Worm (Caenorhabditis elegans): ENCODE measurements around the gene F29A7.8.

The F29A7.8 gene

DNA sequence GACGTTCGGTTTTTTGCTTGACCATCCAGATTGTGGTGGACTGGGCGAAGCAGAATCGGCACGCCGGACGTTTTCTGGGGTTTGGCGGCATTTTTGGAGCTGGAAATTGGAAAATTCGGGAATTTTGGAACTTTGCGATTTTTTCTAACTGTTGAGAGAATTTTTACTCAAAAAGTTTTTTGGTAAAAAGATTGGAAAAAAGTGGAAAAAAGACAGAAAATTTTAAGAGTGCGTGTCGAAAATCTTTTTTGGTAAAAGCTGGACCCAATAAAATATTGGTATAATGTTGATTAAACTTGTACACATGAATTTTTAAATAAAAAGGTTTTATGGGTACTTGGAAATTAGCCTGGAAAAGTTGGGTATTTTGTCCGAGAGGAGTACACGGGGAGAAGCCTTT lies 15.6 kb downstream of the F29A7.8 start, which contains the start of gene T05A8.7:
Gene T05A8.7, minus strand, starts transcription at position 101 of the 400 bp plus-strand sequence.
- no peak for TF ChIP-seq ceh-82 (tag; optimal IDR thresholded peaks at IDR 0.05)
- no peak for TF ChIP-seq sma-3 (GFP tag; optimal IDR thresholded peaks at IDR 0.05)
- TF ChIP-seq C34F6.9 (tag; optimal IDR thresholded peaks at IDR 0.05): no peak
- no peak for TF ChIP-seq mab-5 (tag; optimal IDR thresholded peaks at IDR 0.05)
- TF ChIP-seq nhr-23 (tag; optimal IDR thresholded peaks at IDR 0.05): no peak
- TF ChIP-seq elt-3 (tag; optimal IDR thresholded peaks at IDR 0.05): no peak

DNA sequence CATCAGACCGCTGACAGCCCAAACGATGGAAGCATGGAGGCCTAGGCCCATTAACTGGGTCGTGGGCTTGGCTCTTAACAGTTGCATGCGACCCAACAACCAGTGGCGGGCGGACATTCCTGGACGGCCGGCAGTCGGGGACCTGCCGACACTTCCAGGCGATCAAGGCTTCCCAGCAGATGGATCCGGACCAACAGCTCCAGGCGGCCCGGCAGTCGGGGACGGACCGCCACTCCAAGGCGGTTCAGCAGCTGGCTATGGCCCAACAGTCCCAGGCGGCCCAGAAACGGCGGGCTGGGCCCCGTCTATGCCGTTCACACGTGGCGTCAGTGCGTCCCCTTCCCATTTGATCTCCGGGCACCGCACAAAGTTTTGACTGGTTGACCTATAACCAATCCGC lies 16.4 kb downstream of the F29A7.8 start:
- TF ChIP-seq R02D3.7 (tag; optimal IDR thresholded peaks at IDR 0.05): no peak
- TF ChIP-seq ceh-82 (tag; optimal IDR thresholded peaks at IDR 0.05): no peak
- no peak for TF ChIP-seq zag-1 (tag; optimal IDR thresholded peaks at IDR 0.05)
- no peak for TF ChIP-seq nhr-10 (tag; optimal IDR thresholded peaks at IDR 0.05)
- TF ChIP-seq gmeb-1 (tag; optimal IDR thresholded peaks at IDR 0.05): no peak
- no peak for TF ChIP-seq nhr-12 (tag; optimal IDR thresholded peaks at IDR 0.05)

ce11 chrII:2739619-2740018 lies 18.2 kb downstream of the F29A7.8 start, which contains the start of gene T05A8.6:
T05A8.6 (minus strand) TSS chrII:2739719.
- TF ChIP-seq ztf-1 (GFP tag; conservative IDR thresholded peaks at IDR 0.05): no peak
- TF ChIP-seq F13H6.1 (tag; optimal IDR thresholded peaks at IDR 0.05): no peak
- TF ChIP-seq nhr-23 (tag; optimal IDR thresholded peaks at IDR 0.05): no peak
- TF ChIP-seq lsy-2 (tag; optimal IDR thresholded peaks at IDR 0.05): no peak
- no peak for TF ChIP-seq ztf-11 (tag; optimal IDR thresholded peaks at IDR 0.05)
- no peak for TF ChIP-seq nhr-129 (tag; optimal IDR thresholded peaks at IDR 0.05)
- TF ChIP-seq blmp-1 (tag; optimal IDR thresholded peaks at IDR 0.05; ENCODE audit: insufficient read depth): no peak
- no peak for TF ChIP-seq R02D3.7 (tag; optimal IDR thresholded peaks at IDR 0.05)
- no peak for TF ChIP-seq ztf-4 (tag; optimal IDR thresholded peaks at IDR 0.05)
- TF ChIP-seq Y55F3AM.14 (GFP tag; optimal IDR thresholded peaks at IDR 0.05): no peak
- no peak for TF ChIP-seq elt-1 (tag; optimal IDR thresholded peaks at IDR 0.05)
- TF ChIP-seq mbf-1 (tag; optimal IDR thresholded peaks at IDR 0.05): no peak
- no peak for TF ChIP-seq ZK546.5 (tag; optimal IDR thresholded peaks at IDR 0.05)
- no peak for TF ChIP-seq lin-39 (tag; optimal IDR thresholded peaks at IDR 0.05)
- TF ChIP-seq aly-2 (tag; optimal IDR thresholded peaks at IDR 0.05): no peak
- no peak for TF ChIP-seq elt-3 (tag; optimal IDR thresholded peaks at IDR 0.05)
- no peak for TF ChIP-seq nhr-12 (tag; optimal IDR thresholded peaks at IDR 0.05)

- TF ChIP-seq sma-9 (GFP tag; optimal IDR thresholded peaks at IDR 0.05): no peak
- TF ChIP-seq sma-9 (tag; optimal IDR thresholded peaks at IDR 0.05): no peak
- TF ChIP-seq nhr-77 (tag; optimal IDR thresholded peaks at IDR 0.05): no peak
- no peak for TF ChIP-seq lin-11 (tag; optimal IDR thresholded peaks at IDR 0.05)
- TF ChIP-seq elt-1 (tag; optimal IDR thresholded peaks at IDR 0.05): no peak
- TF ChIP-seq alr-1 (tag; optimal IDR thresholded peaks at IDR 0.05): no peak
- TF ChIP-seq unc-39 (tag; optimal IDR thresholded peaks at IDR 0.05): no peak
- no peak for TF ChIP-seq ceh-16 (tag; optimal IDR thresholded peaks at IDR 0.05)
- TF ChIP-seq ZK546.5 (tag; optimal IDR thresholded peaks at IDR 0.05): no peak
- TF ChIP-seq nhr-6 (tag; optimal IDR thresholded peaks at IDR 0.05): no peak
These were observed 20.9 kb downstream of the F29A7.8 start for ce11 chrII:2736938-2737337.

DNA sequence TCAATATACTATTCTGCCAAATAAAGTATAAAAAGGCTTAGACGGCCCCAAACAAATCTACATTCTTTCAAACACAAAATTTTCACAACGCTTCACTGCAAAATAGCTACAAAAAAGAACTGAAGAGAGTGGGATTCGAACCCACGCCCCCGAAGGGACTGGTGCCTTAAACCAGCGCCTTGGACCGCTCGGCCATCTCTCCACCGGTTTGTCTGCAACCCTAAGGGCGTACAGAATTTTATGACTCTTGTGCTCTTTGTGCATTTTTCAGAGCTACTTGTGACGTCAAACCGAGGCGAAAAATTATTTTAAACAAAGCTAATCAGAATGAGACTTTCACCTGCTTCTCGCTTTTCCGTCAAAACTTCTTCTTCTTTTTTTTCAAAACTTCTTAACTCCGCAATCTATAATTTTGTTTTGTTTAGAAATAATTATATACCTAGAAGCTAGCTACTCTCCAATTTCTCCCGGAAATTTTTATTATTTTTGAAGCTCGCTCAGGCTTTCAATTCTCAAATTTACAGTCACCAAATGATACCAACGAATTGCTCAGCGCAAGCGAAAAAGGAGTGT lies 21.6 kb downstream of the F29A7.8 start, which contains the start of gene T05A8.8:
Gene T05A8.8, plus strand, starts transcription at position 523 of the 573 bp plus-strand sequence.
- no peak for TF ChIP-seq mdl-1 (tag; optimal IDR thresholded peaks at IDR 0.05)
- no peak for TF ChIP-seq fos-1 (tag; optimal IDR thresholded peaks at IDR 0.05)
- no peak for TF ChIP-seq mab-5 (tag; optimal IDR thresholded peaks at IDR 0.05)
- TF ChIP-seq lin-39 (tag; optimal IDR thresholded peaks at IDR 0.05): no peak
- TF ChIP-seq skn-1 (tag; optimal IDR thresholded peaks at IDR 0.05): no peak
- no peak for TF ChIP-seq lsy-2 (tag; optimal IDR thresholded peaks at IDR 0.05)
